Fruit fly (Drosophila melanogaster) whole organism, adult: Measurements from ENCODE around the gene Glg1.

Source experiments
- CG14711 ChIP-seq: fragments of 200-800 bp; sonication (Bioruptor generic); optimal IDR thresholded peaks from 2 replicates; lab custom pipeline; 2018; ENCODE audit warnings: missing biosample characterization, mild to moderate bottlenecking, missing genetic modification characterization, moderate library complexity
- CG33017 ChIP-seq: fragments of 200-800 bp; sonication (Bioruptor generic); optimal IDR thresholded peaks from 2 replicates; lab custom pipeline; 2018; ENCODE audit warnings: missing biosample characterization, mild to moderate bottlenecking, missing genetic modification characterization, moderate library complexity
- CG5204 ChIP-seq: fragments of 200-800 bp; sonication (Bioruptor generic); optimal IDR thresholded peaks from 2 replicates; lab custom pipeline; 2016; ENCODE audit warnings: missing biosample characterization, missing genetic modification characterization
- CG7045 ChIP-seq: fragments of 200-800 bp; sonication (Bioruptor generic); optimal IDR thresholded peaks from 2 replicates; lab custom pipeline; 2017; ENCODE audit warnings: missing biosample characterization, mild to moderate bottlenecking, missing genetic modification characterization
- CG7101 ChIP-seq: fragments of 200-800 bp; sonication (Bioruptor generic); optimal IDR thresholded peaks from 2 replicates; lab custom pipeline; 2018; ENCODE audit warnings: missing biosample characterization, mild to moderate bottlenecking, missing genetic modification characterization, moderate library complexity
- Clk ChIP-seq: fragments of 200-800 bp; sonication (Bioruptor generic); optimal IDR thresholded peaks from 2 replicates; lab custom pipeline; 2017; ENCODE audit warnings: missing biosample characterization, missing genetic modification characterization
- Crg-1 ChIP-seq: fragments of 200-800 bp; sonication (Bioruptor generic); optimal IDR thresholded peaks from 2 replicates; lab custom pipeline; 2016; ENCODE audit warnings: missing biosample characterization, missing genetic modification characterization
- cic ChIP-seq: fragments of 200-800 bp; sonication (Bioruptor generic); optimal IDR thresholded peaks from 2 replicates; lab custom pipeline; 2017; ENCODE audit warnings: missing biosample characterization, mild to moderate bottlenecking, missing genetic modification characterization, moderate library complexity
- kay ChIP-seq: fragments of 200-800 bp; sonication (Bioruptor generic); peaks from one replicate; lab custom pipeline; 2016; ENCODE audit warnings: missing biosample characterization, missing genetic modification characterization, borderline replicate concordance
- tj ChIP-seq: fragments of 200-800 bp; sonication (Bioruptor generic); optimal IDR thresholded peaks from 3 replicates; lab custom pipeline; 2017; ENCODE audit warnings: missing biosample characterization, mild to moderate bottlenecking, missing genetic modification characterization, moderate library complexity

dm6 chr3L:21507354-21507928 lies at the start of gene Glg1, which contains the start of gene M6:
- TF ChIP-seq CG14711 (tag; lab: Kevin White, UChicago) (peak; percentile 55), Crg-1 (GFP tag; lab: Kevin White, UChicago) (peak; percentile 67), CG7045 (peak; percentile 62), cic (GFP tag; lab: Kevin White, UChicago) (no peak), Clk (GFP tag; lab: Kevin White, UChicago) (no peak), kay (no peak), CG5204 (GFP tag; lab: Kevin White, UChicago) (no peak), tj (GFP tag; lab: Kevin White, UChicago) (peak; percentile 52), CG7101 (tag; lab: Kevin White, UChicago) (peak; percentile 70), CG33017 (tag; lab: Kevin White, UChicago) (peak; percentile 53)
